Fruit fly (Drosophila melanogaster) whole organism, embryonic: Measurements from ENCODE around the gene CG12766.

Source experiments
- C15 ChIP-seq: fragments of 200-800 bp; sonication (Bioruptor generic); IDR thresholded peaks from 3 replicates; pipeline ENCODE4 v1.3.6; 2022; ENCODE audit warnings: missing biosample characterization, missing genetic modification characterization
- CG11723 ChIP-seq: fragments of 200-800 bp; sonication (Bioruptor generic); optimal IDR thresholded peaks from 2 replicates; lab custom pipeline; 2017; ENCODE audit warnings: missing biosample characterization, mild to moderate bottlenecking, missing genetic modification characterization
- CG12104 ChIP-seq: fragments of 200-800 bp; sonication (Bioruptor generic); optimal IDR thresholded peaks from 3 replicates; lab custom pipeline; 2016; ENCODE audit warnings: missing biosample characterization, missing genetic modification characterization
- CG14050 ChIP-seq: fragments of 200-800 bp; sonication (Bioruptor generic); IDR thresholded peaks from 3 replicates; pipeline ENCODE4 v1.3.6; 2022; ENCODE audit warnings: missing biosample characterization, missing genetic modification characterization
- CG15601 ChIP-seq: fragments of 200-800 bp; sonication (Bioruptor generic); optimal IDR thresholded peaks from 3 replicates; lab custom pipeline; 2019; ENCODE audit warnings: missing biosample characterization, mild to moderate bottlenecking, missing genetic modification characterization, moderate library complexity
- CG1602 ChIP-seq: fragments of 200-800 bp; sonication (Bioruptor generic); optimal IDR thresholded peaks from 3 replicates; lab custom pipeline; 2016; ENCODE audit warnings: missing biosample characterization, missing genetic modification characterization
- CG16779 ChIP-seq: fragments of 200-800 bp; sonication (Bioruptor generic); IDR thresholded peaks from 2 replicates; pipeline ENCODE4 v1.3.6; 2022; ENCODE audit warnings: missing biosample characterization, missing genetic modification characterization
- CG17186 ChIP-seq: fragments of 200-800 bp; sonication (Bioruptor generic); optimal IDR thresholded peaks from 3 replicates; lab custom pipeline; 2017; ENCODE audit warnings: missing biosample characterization, missing genetic modification reagents, missing genetic modification characterization
- CG17829 ChIP-seq: fragments of 200-800 bp; optimal IDR thresholded peaks from 2 replicates; lab custom pipeline; 2019; ENCODE audit warnings: missing biosample characterization, mild to moderate bottlenecking, missing genetic modification characterization, moderate library complexity
- CG30403 ChIP-seq: fragments of 200-800 bp; sonication (Bioruptor generic); optimal IDR thresholded peaks from 3 replicates; lab custom pipeline; 2016; ENCODE audit warnings: missing biosample characterization, missing genetic modification characterization
- CG3163 ChIP-seq: fragments of 200-800 bp; sonication (Bioruptor generic); optimal IDR thresholded peaks from 3 replicates; lab custom pipeline; 2016; ENCODE audit warnings: missing biosample characterization, missing genetic modification characterization
- CG32532 ChIP-seq: fragments of 200-800 bp; sonication (Bioruptor generic); IDR thresholded peaks from 2 replicates; pipeline ENCODE4 v1.3.6; 2022; ENCODE audit warnings: missing biosample characterization, missing genetic modification characterization
- CG33557 ChIP-seq: fragments of 200-800 bp; sonication (Bioruptor generic); optimal IDR thresholded peaks from 2 replicates; lab custom pipeline; 2019; ENCODE audit warnings: missing biosample characterization, mild to moderate bottlenecking, missing genetic modification characterization, moderate library complexity
- CG3407 ChIP-seq: fragments of 200-800 bp; sonication (Bioruptor generic); optimal IDR thresholded peaks from 2 replicates; lab custom pipeline; 2018; ENCODE audit warnings: missing biosample characterization, mild to moderate bottlenecking, missing genetic modification characterization
- CG34422 ChIP-seq: fragments of 200-800 bp; sonication (Bioruptor generic); IDR thresholded peaks from 3 replicates; pipeline ENCODE4 v1.3.6; 2022; ENCODE audit warnings: missing biosample characterization, missing genetic modification characterization
- CG5180 ChIP-seq: fragments of 200-800 bp; sonication (Bioruptor generic); optimal IDR thresholded peaks from 3 replicates; lab custom pipeline; 2017; ENCODE audit warnings: missing biosample characterization, missing genetic modification characterization, mild to moderate bottlenecking, moderate library complexity, missing genetic modification reagents
- CG5953 ChIP-seq: fragments of 200-800 bp; sonication (Bioruptor generic); IDR thresholded peaks from 2 replicates; pipeline ENCODE4 v1.3.6; 2022; ENCODE audit warnings: missing biosample characterization, missing genetic modification characterization
- CG6254 ChIP-seq: fragments of 200-800 bp; sonication (Bioruptor generic); optimal IDR thresholded peaks from 3 replicates; lab custom pipeline; 2017; ENCODE audit warnings: mild to moderate bottlenecking, missing biosample characterization, missing genetic modification reagents, missing genetic modification characterization
- CG8290 ChIP-seq, 3 experiments: fragments of 200-800 bp; sonication (Bioruptor generic); optimal IDR thresholded peaks; 2 replicates each; lab custom pipeline; 2016 to 2019; ENCODE audit warnings: missing biosample characterization in 3 of 3, missing genetic modification characterization in 3 of 3, mild to moderate bottlenecking in 2 of 3, moderate library complexity in 1 of 3
- CG8388 ChIP-seq: fragments of 200-800 bp; sonication (Bioruptor generic); optimal IDR thresholded peaks from 2 replicates; lab custom pipeline; 2019; ENCODE audit warnings: missing biosample characterization, mild to moderate bottlenecking, missing genetic modification characterization, moderate library complexity
- Chrac-16 ChIP-seq: fragments of 200-800 bp; sonication (Bioruptor generic); optimal IDR thresholded peaks from 3 replicates; lab custom pipeline; 2016; ENCODE audit warnings: missing biosample characterization, missing genetic modification characterization
- Elba2 ChIP-seq: fragments of 200-800 bp; sonication (Bioruptor generic); optimal IDR thresholded peaks from 3 replicates; lab custom pipeline; 2016; ENCODE audit warnings: missing biosample characterization, missing genetic modification characterization
- Ets97D ChIP-seq: fragments of 200-800 bp; sonication (Bioruptor generic); optimal IDR thresholded peaks from 3 replicates; lab custom pipeline; 2016; ENCODE audit warnings: missing biosample characterization, missing genetic modification characterization
- Fer2 ChIP-seq: fragments of 200-800 bp; sonication (Bioruptor generic); optimal IDR thresholded peaks from 2 replicates; lab custom pipeline; 2018; ENCODE audit warnings: missing biosample characterization, mild to moderate bottlenecking, missing genetic modification characterization, moderate library complexity
- Hand ChIP-seq: fragments of 200-800 bp; sonication (Bioruptor generic); optimal IDR thresholded peaks from 2 replicates; lab custom pipeline; 2017; ENCODE audit warnings: mild to moderate bottlenecking, missing biosample characterization, missing genetic modification reagents, missing genetic modification characterization
- Hr51 ChIP-seq, 2 experiments: fragments of 200-800 bp; sonication (Bioruptor generic); optimal IDR thresholded peaks; 2 replicates in 1 of 2; 3 replicates in 1 of 2; lab custom pipeline; 2016 to 2018; ENCODE audit warnings: missing biosample characterization in 2 of 2, missing genetic modification characterization in 2 of 2, mild to moderate bottlenecking in 1 of 2, moderate library complexity in 1 of 2
- Hr78 ChIP-seq, 2 experiments: fragments of 200-800 bp in 1 of 2; fragments of >200 bp in 1 of 2; sonication (Bioruptor generic) in 1 of 2; optimal IDR thresholded peaks; 2 replicates each; lab custom pipeline; 2017 to 2019; ENCODE audit warnings: missing biosample characterization in 2 of 2, missing genetic modification characterization in 2 of 2, mild to moderate bottlenecking in 1 of 2, moderate library complexity in 1 of 2
- NfI ChIP-seq: fragments of 200-800 bp; sonication (Bioruptor generic); optimal IDR thresholded peaks from 3 replicates; lab custom pipeline; 2018; ENCODE audit warnings: missing biosample characterization, mild to moderate bottlenecking, missing genetic modification characterization, moderate library complexity
- Stat92E ChIP-seq, 3 experiments: fragments of >200 bp in 2 of 3; fragments of 200-800 bp in 1 of 3; sonication (Bioruptor generic) in 1 of 3; optimal IDR thresholded peaks; 2 replicates each; lab custom pipeline; 2017 to 2019; ENCODE audit warnings: missing biosample characterization in 3 of 3, missing genetic modification characterization in 3 of 3, mild to moderate bottlenecking in 1 of 3, moderate library complexity in 1 of 3
- Xbp1 ChIP-seq: fragments of 200-800 bp; sonication (Bioruptor generic); optimal IDR thresholded peaks from 3 replicates; lab custom pipeline; 2016; ENCODE audit warnings: missing biosample characterization, mild to moderate bottlenecking, missing genetic modification characterization
- ara ChIP-seq: fragments of 200-800 bp; sonication (Bioruptor generic); IDR thresholded peaks from 2 replicates; pipeline ENCODE4 v1.3.6; 2022; ENCODE audit warnings: missing biosample characterization, missing genetic modification characterization
- ash1 ChIP-seq: fragments of 200-800 bp; sonication (Bioruptor generic); optimal IDR thresholded peaks from 2 replicates; lab custom pipeline; 2018; ENCODE audit warnings: missing biosample characterization, mild to moderate bottlenecking, missing genetic modification characterization
- bigmax ChIP-seq: fragments of 200-800 bp; sonication (Bioruptor generic); optimal IDR thresholded peaks from 2 replicates; lab custom pipeline; 2018; ENCODE audit warnings: missing biosample characterization, mild to moderate bottlenecking, missing genetic modification characterization
- chn ChIP-seq: fragments of 200-800 bp; sonication (Bioruptor generic); optimal IDR thresholded peaks from 2 replicates; lab custom pipeline; 2016; ENCODE audit warnings: missing biosample characterization, missing genetic modification characterization
- cwo ChIP-seq: fragments of 200-800 bp; sonication (Bioruptor generic); optimal IDR thresholded peaks from 3 replicates; lab custom pipeline; 2017; ENCODE audit warnings: missing biosample characterization, missing genetic modification characterization, mild to moderate bottlenecking, moderate library complexity, missing genetic modification reagents
- jumu ChIP-seq: fragments of 200-800 bp; sonication (Bioruptor generic); optimal IDR thresholded peaks from 3 replicates; lab custom pipeline; 2016; ENCODE audit warnings: missing biosample characterization, missing genetic modification characterization
- kah ChIP-seq: fragments of 200-800 bp; sonication (Bioruptor generic); optimal IDR thresholded peaks from 2 replicates; lab custom pipeline; 2018; ENCODE audit warnings: missing biosample characterization, mild to moderate bottlenecking, missing genetic modification characterization
- knrl ChIP-seq: fragments of 200-800 bp; sonication (Bioruptor generic); IDR thresholded peaks from 3 replicates; pipeline ENCODE4 v1.3.6; 2022; ENCODE audit warnings: missing biosample characterization, missing genetic modification characterization; ENCODE audit not compliant: partially characterized antibody
- lov ChIP-seq, 2 experiments: fragments of 200-800 bp in 1 of 2; fragments of >200 bp in 1 of 2; sonication (Bioruptor generic) in 1 of 2; IDR thresholded peaks in 1 of 2; optimal IDR thresholded peaks in 1 of 2; 2 replicates in 1 of 2; 3 replicates in 1 of 2; pipeline versions ENCODE4 v1.3.6 to Lab custom; 2017 to 2022; ENCODE audit warnings: missing biosample characterization in 1 of 2, missing genetic modification characterization in 1 of 2
- mam ChIP-seq: fragments of 200-800 bp; sonication (Bioruptor generic); optimal IDR thresholded peaks from 3 replicates; lab custom pipeline; 2016; ENCODE audit warnings: missing biosample characterization, missing genetic modification characterization
- mld ChIP-seq: fragments of 200-800 bp; sonication (Bioruptor generic); IDR thresholded peaks from 3 replicates; pipeline ENCODE4 v1.3.6; 2022; ENCODE audit warnings: missing biosample characterization, missing genetic modification characterization; ENCODE audit not compliant: partially characterized antibody
- nerfin-1 ChIP-seq: fragments of 200-800 bp; sonication (Bioruptor generic); optimal IDR thresholded peaks from 3 replicates; lab custom pipeline; 2019; ENCODE audit warnings: missing biosample characterization, mild to moderate bottlenecking, missing genetic modification characterization, moderate library complexity
- pnt ChIP-seq: fragments of 200-800 bp; sonication (Bioruptor generic); optimal IDR thresholded peaks from 3 replicates; lab custom pipeline; 2016; ENCODE audit warnings: missing biosample characterization, missing genetic modification characterization
- ro ChIP-seq: fragments of 200-800 bp; sonication (Bioruptor generic); IDR thresholded peaks from 2 replicates; pipeline ENCODE4 v1.3.6; 2022; ENCODE audit warnings: missing biosample characterization, missing genetic modification characterization
- run ChIP-seq: fragments of 200-800 bp; sonication (Bioruptor generic); optimal IDR thresholded peaks from 3 replicates; lab custom pipeline; 2018; ENCODE audit warnings: missing biosample characterization, mild to moderate bottlenecking, missing genetic modification characterization
- stc ChIP-seq: fragments of 200-800 bp; sonication (Bioruptor generic); IDR thresholded peaks from 2 replicates; pipeline ENCODE4 v1.3.6; 2022; ENCODE audit warnings: missing biosample characterization, missing genetic modification characterization
- vnd ChIP-seq: fragments of 200-800 bp; sonication (Bioruptor generic); IDR thresholded peaks from 3 replicates; pipeline ENCODE4 v1.3.6; 2022; ENCODE audit warnings: missing biosample characterization, missing genetic modification characterization; ENCODE audit not compliant: partially characterized antibody
- vvl ChIP-seq: fragments of 200-800 bp; sonication (Bioruptor generic); IDR thresholded peaks from 2 replicates; pipeline ENCODE4 v1.3.6; 2022; ENCODE audit warnings: missing biosample characterization, missing genetic modification characterization

CG12766 gene

dm6 chr3L:3935567-3936207, 4.2 kb downstream of the CG12766 start, which contains the start of gene Eip63F-1 (continued):
- TF ChIP-seq NfI (peak; percentile 63), run (tag; lab: Kevin White, UChicago) (peak; percentile 34), cwo (peak; percentile 53), CG34422 (GFP tag; lab: Robert Waterston, UW) (no peak), CG11723 (GFP tag; lab: Kevin White, UChicago) (no peak), pnt (GFP tag; lab: Kevin White, UChicago) (no peak), CG17186 (GFP tag; lab: Kevin White, UChicago) (no peak), kah (peak; percentile 53), ara (no peak), Hr51 (GFP tag; optimal IDR thresholded peaks at IDR 0.05; lab: Kevin White, UChicago) (peak in 1 of 2 experiments; percentile 85), mld (no peak), CG32532 (GFP tag; lab: Robert Waterston, UW) (peak; percentile 55), mam (GFP tag; lab: Kevin White, UChicago) (no peak), C15 (GFP tag; lab: Robert Waterston, UW) (no peak), CG6254 (GFP tag; lab: Kevin White, UChicago) (peak; percentile 28), Stat92E (GFP tag; optimal IDR thresholded peaks at IDR 0.05; lab: Kevin White, UChicago) (no peak), CG14050 (GFP tag; lab: Robert Waterston, UW) (peak; percentile 54; the same call in 2 of the 3 replicates), CG30403 (GFP tag; lab: Kevin White, UChicago) (peak; percentile 75), nerfin-1 (tag; lab: Kevin White, UChicago) (peak; percentile 56), CG3163 (no peak), CG16779 (no peak), CG8290 (GFP tag; optimal IDR thresholded peaks at IDR 0.05; lab: Kevin White, UChicago) (no peak), CG8290 (tag; optimal IDR thresholded peaks at IDR 0.05; lab: Kevin White, UChicago) (peak in 1 of 2 experiments; percentile 71), bigmax (no peak), CG5953 (GFP tag; lab: Robert Waterston, UW) (peak; percentile 37; the same call in 1 of the 2 replicates), Chrac-16 (GFP tag; lab: Kevin White, UChicago) (peak; percentile 37), vvl (peak; percentile 52), stc (GFP tag; lab: Robert Waterston, UW) (no peak), CG3407 (GFP tag; lab: Kevin White, UChicago) (peak; percentile 13), Xbp1 (peak; percentile 63), lov (optimal IDR thresholded peaks at IDR 0.05; lab: Kevin White, UChicago) (no peak), lov (GFP tag; IDR thresholded peaks at IDR 0.05; lab: Robert Waterston, UW) (no peak), CG33557 (no peak), CG5180 (GFP tag; lab: Kevin White, UChicago) (peak; percentile 59), CG8388 (GFP tag; lab: Kevin White, UChicago) (peak; percentile 45), Hr78 (GFP tag; optimal IDR thresholded peaks at IDR 0.05; lab: Kevin White, UChicago) (no peak), Elba2 (no peak), Fer2 (no peak), CG1602 (GFP tag; lab: Kevin White, UChicago) (peak; percentile 22), ash1 (no peak), CG12104 (GFP tag; lab: Kevin White, UChicago) (peak; percentile 43), knrl (GFP tag; lab: Robert Waterston, UW) (no peak), CG17829 (tag; lab: Kevin White, UChicago) (peak; percentile 48), Hand (GFP tag; lab: Kevin White, UChicago) (no peak), chn (GFP tag; lab: Kevin White, UChicago) (no peak), CG15601 (tag; lab: Kevin White, UChicago) (peak; percentile 27), vnd (GFP tag; lab: Robert Waterston, UW) (no peak), Ets97D (GFP tag; lab: Kevin White, UChicago) (no peak), jumu (GFP tag; lab: Kevin White, UChicago) (no peak), ro (no peak)
